Worm (Caenorhabditis elegans) whole organism, young adult: Measurements from ENCODE around the gene R08C7.12.

Experiments used
- Y67H2A.10 ChIP-seq: fragments of 200-800 bp; sonication (Bioruptor generic); conservative IDR thresholded peaks from 2 replicates; pipeline ENCODE4 v1.3.6; 2022; ENCODE audit warnings: missing genetic modification reagents, missing genetic modification characterization, missing compliant biosample characterization
- attf-5 ChIP-seq: fragments of 200-800 bp; sonication (Bioruptor generic); optimal IDR thresholded peaks from 2 replicates; lab custom pipeline; 2018; ENCODE audit warnings: mild to moderate bottlenecking, missing genetic modification characterization, missing compliant biosample characterization
- die-1 ChIP-seq: sonication (generic microtip); optimal IDR thresholded peaks from 2 replicates; lab custom pipeline; 2016; ENCODE audit warnings: missing genotype, mild to moderate bottlenecking, missing genetic modification characterization, missing compliant biosample characterization
- egrh-3 ChIP-seq: fragments of 200-800 bp; sonication (Bioruptor generic); IDR thresholded peaks from 2 replicates; pipeline ENCODE4 v1.3.6; 2022; ENCODE audit warnings: missing genetic modification reagents, missing genetic modification characterization, missing compliant biosample characterization
- hmg-1.2 ChIP-seq: fragments of 200-800 bp; sonication (Bioruptor generic); IDR thresholded peaks from 2 replicates; pipeline ENCODE4 v1.3.6; 2022; ENCODE audit warnings: missing genetic modification reagents, missing genetic modification characterization, missing compliant biosample characterization
- lag-1 ChIP-seq: fragments of 200-800 bp; sonication (Bioruptor generic); IDR thresholded peaks from 2 replicates; pipeline ENCODE4 v1.3.6; 2022; ENCODE audit warnings: missing genetic modification reagents, missing genetic modification characterization, missing compliant biosample characterization
- mes-4 ChIP-seq: sonication (generic microtip); optimal IDR thresholded peaks from 2 replicates; lab custom pipeline; 2016; ENCODE audit warnings: missing genotype, missing genetic modification characterization, missing compliant biosample characterization
- sdz-38 ChIP-seq: sonication (generic microtip); optimal IDR thresholded peaks from 2 replicates; lab custom pipeline; 2016; ENCODE audit warnings: missing genotype, missing genetic modification characterization, missing compliant biosample characterization
- ztf-22 ChIP-seq: fragments of 200-800 bp; sonication (Bioruptor generic); optimal IDR thresholded peaks from 2 replicates; lab custom pipeline; 2018; ENCODE audit warnings: mild to moderate bottlenecking, missing genetic modification characterization, moderate library complexity, missing compliant biosample characterization

- TF ChIP-seq die-1 (tag; lab: Kevin White, UChicago): no peak
- no peak for TF ChIP-seq attf-5 (GFP tag; lab: Kevin White, UChicago)
- no peak for TF ChIP-seq mes-4 (tag; lab: Kevin White, UChicago)
- no peak for TF ChIP-seq sdz-38 (tag; lab: Kevin White, UChicago)
- TF ChIP-seq hmg-1.2 (GFP tag; lab: Robert Waterston, UW): no peak
- no peak for TF ChIP-seq lag-1
- no peak for TF ChIP-seq Y67H2A.10 (GFP tag; lab: Robert Waterston, UW)
- TF ChIP-seq egrh-3: no peak
- TF ChIP-seq ztf-22 (GFP tag; lab: Kevin White, UChicago): no peak
These were observed 9.8 kb downstream of the R08C7.12 start for ce11 chrIV:4459342-4459741.
